Worm (Caenorhabditis elegans) whole organism, L4 larva: ENCODE results near the gene F55F10.3.

Experiments
- D1046.2 ChIP-seq: fragments of 200-800 bp; sonication (Bioruptor generic); IDR thresholded peaks from 2 replicates; pipeline ENCODE4 v1.3.6; 2022; ENCODE audit warnings: missing genetic modification characterization, missing compliant biosample characterization
- F26F4.8 ChIP-seq: fragments of 200-800 bp; sonication (Bioruptor generic); conservative IDR thresholded peaks from 2 replicates; pipeline ENCODE4 v1.3.6; 2022; ENCODE audit warnings: missing genetic modification characterization, missing compliant biosample characterization
- F37D6.2 ChIP-seq: sonication (generic microtip); optimal IDR thresholded peaks from 2 replicates; lab custom pipeline; 2016; ENCODE audit warnings: mild to moderate bottlenecking, missing genetic modification characterization, missing compliant biosample characterization
- Y5F2A.4 ChIP-seq: fragments of 200-800 bp; sonication (Bioruptor generic); optimal IDR thresholded peaks from 2 replicates; lab custom pipeline; 2018; ENCODE audit warnings: mild to moderate bottlenecking, missing genetic modification characterization, missing compliant biosample characterization
- Y75B8A.6 ChIP-seq: fragments of 200-800 bp; sonication (Bioruptor generic); IDR thresholded peaks from 2 replicates; pipeline ENCODE4 v1.3.6; 2022; ENCODE audit warnings: missing genetic modification reagents, missing genetic modification characterization, missing compliant biosample characterization
- aly-2 ChIP-seq: sonication (generic microtip); optimal IDR thresholded peaks from 2 replicates; lab custom pipeline; 2018; ENCODE audit warnings: missing biosample characterization, missing genetic modification characterization
- ama-1 ChIP-seq: fragments of 150-350 bp; optimal IDR thresholded peaks from 2 replicates; lab custom pipeline; 2014; ENCODE audit warnings: inconsistent platforms, mixed read lengths
- ceh-44 ChIP-seq: fragments of 200-800 bp; sonication (Bioruptor generic); IDR thresholded peaks from 2 replicates; pipeline ENCODE4 v1.3.6; 2022; ENCODE audit warnings: missing genetic modification reagents, missing genetic modification characterization, missing compliant biosample characterization
- ctbp-1 ChIP-seq: fragments of 200-800 bp; sonication (Bioruptor generic); IDR thresholded peaks from 2 replicates; pipeline ENCODE4 v1.3.6; 2022; ENCODE audit warnings: missing genetic modification reagents, missing genetic modification characterization, missing compliant biosample characterization
- daf-16 ChIP-seq, 3 experiments: sonication (generic microtip); optimal IDR thresholded peaks; 2 replicates each; lab custom pipeline; 2016 to 2017; ENCODE audit warnings: missing genetic modification characterization in 3 of 3, missing genetic modification reagents in 3 of 3, mild to moderate bottlenecking in 2 of 3, missing compliant biosample characterization in 2 of 3, missing biosample characterization in 1 of 3, moderate library complexity in 1 of 3
- dmd-6 ChIP-seq: fragments of 200-800 bp; sonication (Bioruptor generic); IDR thresholded peaks from 2 replicates; pipeline ENCODE4 v1.3.6; 2022; ENCODE audit warnings: missing genetic modification reagents, missing genetic modification characterization, missing compliant biosample characterization
- duxl-1 ChIP-seq: sonication (generic microtip); optimal IDR thresholded peaks from 2 replicates; lab custom pipeline; 2016; ENCODE audit warnings: mild to moderate bottlenecking, missing genetic modification characterization, moderate library complexity, missing compliant biosample characterization; ENCODE audit not compliant: poor library complexity
- dve-1 ChIP-seq: sonication (generic microtip); optimal IDR thresholded peaks from 2 replicates; lab custom pipeline; 2017; ENCODE audit warnings: antibody characterized with exemption, mild to moderate bottlenecking, missing genetic modification characterization, missing compliant biosample characterization; ENCODE audit not compliant: insufficient read depth
- egl-43 ChIP-seq: fragments of 200-800 bp; sonication (Bioruptor generic); IDR thresholded peaks from 2 replicates; pipeline ENCODE4 v1.3.6; 2022; ENCODE audit warnings: missing genetic modification reagents, missing genetic modification characterization, missing compliant biosample characterization
- fos-1 ChIP-seq: fragments of 150-350 bp; optimal IDR thresholded peaks from 2 replicates; lab custom pipeline; 2014; ENCODE audit warnings: missing biosample characterization, missing genetic modification characterization
- hif-1 ChIP-seq, 2 experiments: sonication (generic microtip); optimal IDR thresholded peaks; 2 replicates each; lab custom pipeline; 2016 to 2017; ENCODE audit warnings: missing compliant biosample characterization in 2 of 2, missing genetic modification characterization in 2 of 2, missing genetic modification reagents in 2 of 2, missing genotype in 2 of 2, mild to moderate bottlenecking in 1 of 2
- hlh-11 ChIP-seq: fragments of 200-800 bp; sonication (Bioruptor generic); optimal IDR thresholded peaks from 2 replicates; lab custom pipeline; 2018; ENCODE audit warnings: mild to moderate bottlenecking, missing genetic modification characterization, missing compliant biosample characterization
- hlh-30 ChIP-seq: sonication (generic microtip); optimal IDR thresholded peaks from 2 replicates; lab custom pipeline; 2017; ENCODE audit warnings: antibody characterized with exemption, mild to moderate bottlenecking, missing genetic modification characterization, missing compliant biosample characterization; ENCODE audit not compliant: insufficient read depth
- lin-38 ChIP-seq: fragments of 200-800 bp; sonication (Bioruptor generic); IDR thresholded peaks from 2 replicates; pipeline ENCODE4 v1.3.6; 2022; ENCODE audit warnings: missing genetic modification reagents, missing genetic modification characterization, missing compliant biosample characterization
- lin-39 ChIP-seq: fragments of 150-350 bp; optimal IDR thresholded peaks from 2 replicates; lab custom pipeline; 2014; ENCODE audit warnings: missing biosample characterization, missing genetic modification reagents, missing genetic modification characterization
- lsy-2 ChIP-seq, 2 experiments: fragments of 150-350 bp in 1 of 2; sonication (generic microtip) in 1 of 2; optimal IDR thresholded peaks; 2 replicates each; lab custom pipeline; 2014 to 2017; ENCODE audit warnings: missing biosample characterization in 2 of 2, missing genetic modification characterization in 2 of 2
- madf-5 ChIP-seq, 2 experiments: fragments of 200-800 bp; sonication (Bioruptor generic); IDR thresholded peaks; 2 replicates each; pipeline ENCODE4 v1.3.6; 2022; ENCODE audit warnings: missing compliant biosample characterization in 2 of 2, missing genetic modification characterization in 2 of 2
- mep-1 ChIP-seq: fragments of 150-350 bp; sonication (generic microtip); optimal IDR thresholded peaks from 3 replicates; lab custom pipeline; 2014; ENCODE audit warnings: missing biosample characterization, missing genetic modification characterization
- mes-2 ChIP-seq: sonication (generic microtip); optimal IDR thresholded peaks from 2 replicates; lab custom pipeline; 2016; ENCODE audit warnings: missing genotype, mild to moderate bottlenecking, missing genetic modification characterization, missing compliant biosample characterization; ENCODE audit not compliant: poor library complexity, severe bottlenecking
- mxl-3 ChIP-seq: fragments of 200-800 bp; sonication (Bioruptor generic); optimal IDR thresholded peaks from 2 replicates; lab custom pipeline; 2018; ENCODE audit warnings: mild to moderate bottlenecking, missing genetic modification characterization, missing compliant biosample characterization
- nhr-102 ChIP-seq: sonication (generic microtip); optimal IDR thresholded peaks from 2 replicates; lab custom pipeline; 2016; ENCODE audit warnings: mild to moderate bottlenecking, missing genetic modification characterization, moderate library complexity, missing compliant biosample characterization
- nhr-11 ChIP-seq: fragments of 150-350 bp; optimal IDR thresholded peaks from 2 replicates; lab custom pipeline; 2014; ENCODE audit warnings: missing biosample characterization, missing genetic modification characterization
- nhr-237 ChIP-seq: sonication (generic microtip); optimal IDR thresholded peaks from 2 replicates; lab custom pipeline; 2017; ENCODE audit warnings: missing biosample characterization, missing genetic modification characterization
- nhr-28 ChIP-seq: fragments of 150-350 bp; optimal IDR thresholded peaks from 2 replicates; lab custom pipeline; 2014; ENCODE audit warnings: missing biosample characterization, missing genetic modification characterization
- nhr-41 ChIP-seq: fragments of 200-800 bp; sonication (Bioruptor generic); IDR thresholded peaks from 2 replicates; pipeline ENCODE4 v1.3.6; 2022; ENCODE audit warnings: missing genetic modification reagents, missing genetic modification characterization, missing compliant biosample characterization
- pha-4 ChIP-seq, 2 experiments: fragments of 150-350 bp in 1 of 2; fragments of 200-800 bp in 1 of 2; sonication (Bioruptor generic) in 1 of 2; IDR thresholded peaks in 1 of 2; optimal IDR thresholded peaks in 1 of 2; 2 replicates each; pipeline versions ENCODE4 v1.3.6 to Lab custom; 2014 to 2022; ENCODE audit warnings: missing genetic modification characterization in 2 of 2, missing genetic modification reagents in 2 of 2, missing biosample characterization in 1 of 2, missing compliant biosample characterization in 1 of 2
- pqm-1 ChIP-seq: sonication (generic microtip); optimal IDR thresholded peaks from 2 replicates; lab custom pipeline; 2017; ENCODE audit warnings: missing biosample characterization, missing genetic modification characterization
- rbr-2 ChIP-seq: sonication (generic microtip); optimal IDR thresholded peaks from 2 replicates; lab custom pipeline; 2016; ENCODE audit warnings: missing genotype, missing genetic modification characterization, missing compliant biosample characterization
- sdz-12 ChIP-seq: fragments of 200-800 bp; sonication (Bioruptor generic); optimal IDR thresholded peaks from 2 replicates; lab custom pipeline; 2018; ENCODE audit warnings: mild to moderate bottlenecking, missing genetic modification characterization, missing compliant biosample characterization
- skn-1 ChIP-seq: fragments of 150-350 bp; optimal IDR thresholded peaks from 2 replicates; lab custom pipeline; 2014; ENCODE audit warnings: missing biosample characterization, missing genetic modification characterization
- snpc-4 ChIP-seq: fragments of 150-350 bp; optimal IDR thresholded peaks from 2 replicates; lab custom pipeline; 2014; ENCODE audit warnings: missing biosample characterization, missing genetic modification characterization
- spr-1 ChIP-seq: sonication (generic microtip); optimal IDR thresholded peaks from 2 replicates; lab custom pipeline; 2016; ENCODE audit warnings: mild to moderate bottlenecking, missing genetic modification characterization, missing compliant biosample characterization
- tra-1 ChIP-seq: fragments of 200-800 bp; sonication (Bioruptor generic); IDR thresholded peaks from 2 replicates; pipeline ENCODE4 v1.3.6; 2022; ENCODE audit warnings: missing genetic modification reagents, missing genetic modification characterization, missing compliant biosample characterization
- unc-130 ChIP-seq: sonication (generic microtip); optimal IDR thresholded peaks from 2 replicates; lab custom pipeline; 2016; ENCODE audit warnings: missing genetic modification reagents, missing genetic modification characterization, missing compliant biosample characterization
- zfp-2 ChIP-seq: sonication (generic microtip); optimal IDR thresholded peaks from 2 replicates; lab custom pipeline; 2016; ENCODE audit warnings: mild to moderate bottlenecking, missing genetic modification characterization, missing compliant biosample characterization
- zfp-3 ChIP-seq: fragments of 200-800 bp; sonication (Bioruptor generic); conservative IDR thresholded peaks from 2 replicates; pipeline ENCODE4 v1.3.6; 2022; ENCODE audit warnings: missing genetic modification reagents, missing genetic modification characterization, missing compliant biosample characterization
- zip-11 ChIP-seq: fragments of 200-800 bp; sonication (Bioruptor generic); IDR thresholded peaks from 2 replicates; pipeline ENCODE4 v1.3.6; 2022; ENCODE audit warnings: missing genetic modification characterization, missing compliant biosample characterization
- zip-2 ChIP-seq: fragments of 150-350 bp; optimal IDR thresholded peaks from 2 replicates; lab custom pipeline; 2014; ENCODE audit warnings: missing biosample characterization, missing genetic modification characterization
- ztf-7 ChIP-seq: fragments of 150-350 bp; optimal IDR thresholded peaks from 2 replicates; lab custom pipeline; 2014; ENCODE audit warnings: missing biosample characterization, missing genetic modification characterization

F55F10.3 gene

ce11 chrIV:4403870-4404269 lies 44.1 kb downstream of the F55F10.3 start (continued):
- TF ChIP-seq mep-1 (tag; lab: Kevin White, UChicago), result peak; percentile 5
- TF ChIP-seq egl-43 (GFP tag; lab: Robert Waterston, UW), result no peak
- TF ChIP-seq pqm-1, result no peak

- TF ChIP-seq daf-16 (GFP tag; optimal IDR thresholded peaks at IDR 0.05; lab: Kevin White, UChicago), result peak in 1 of 2 experiments; percentile 18
- TF ChIP-seq daf-16 (tag; optimal IDR thresholded peaks at IDR 0.05; lab: Kevin White, UChicago), result peak; percentile 83
- TF ChIP-seq nhr-102 (tag; lab: Kevin White, UChicago), result peak; percentile 19
- no peak for TF ChIP-seq D1046.2 (GFP tag; lab: Robert Waterston, UW)
- peak; percentile 13 for TF ChIP-seq nhr-11 (tag; lab: Kevin White, UChicago)
- peak; percentile 58 for TF ChIP-seq dmd-6 (GFP tag; lab: Robert Waterston, UW)
- TF ChIP-seq rbr-2 (tag; lab: Kevin White, UChicago), result no peak
- TF ChIP-seq nhr-237 (tag; lab: Kevin White, UChicago), result no peak
- no peak for TF ChIP-seq Y5F2A.4 (GFP tag; lab: Kevin White, UChicago)
- TF ChIP-seq hlh-11 (tag; lab: Kevin White, UChicago), result peak; percentile 42
- TF ChIP-seq nhr-28, result peak; percentile 56
- TF ChIP-seq hlh-30 (tag; lab: Kevin White, UChicago), result peak; percentile 93
- peak; percentile 54 for TF ChIP-seq dve-1 (tag; lab: Kevin White, UChicago)
- TF ChIP-seq lsy-2 (tag; optimal IDR thresholded peaks at IDR 0.05; lab: Kevin White, UChicago), result peak in 1 of 2 experiments; percentile 29
- peak; percentile 18 for TF ChIP-seq mep-1 (tag; lab: Kevin White, UChicago)
- peak in 1 of 2 experiments; percentile 2 for TF ChIP-seq hif-1 (tag; optimal IDR thresholded peaks at IDR 0.05; lab: Kevin White, UChicago)
Observed at ce11 chrIV:4405126-4405525, 45.4 kb downstream of the F55F10.3 start, which contains the start of gene Y24D9A.7. TSS of gene Y24D9A.7 (minus strand) at chrIV:4405171.

DNA sequence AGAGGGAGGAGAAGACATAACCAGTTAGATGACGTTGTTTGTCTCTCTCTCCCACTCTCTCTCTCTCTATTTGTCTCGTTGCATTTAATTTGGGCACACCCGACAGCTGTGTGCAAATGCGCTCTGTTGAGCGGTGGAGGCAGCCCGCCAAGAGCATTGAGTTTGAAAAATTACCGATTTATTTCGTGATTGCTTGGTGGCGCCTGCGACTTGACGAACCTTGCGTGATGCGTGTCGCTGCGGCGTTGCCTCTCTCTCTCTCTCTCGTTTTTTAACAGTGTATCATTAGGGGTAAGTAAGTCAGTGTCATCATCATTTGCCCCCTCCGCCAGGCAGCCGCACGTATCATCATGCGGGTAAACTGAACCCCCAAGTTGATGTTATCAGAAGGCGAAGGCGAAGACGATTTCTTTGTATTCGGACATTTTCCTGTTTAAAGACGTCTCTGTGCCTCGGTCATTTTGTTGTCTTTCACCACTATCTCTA lies 46.3 kb downstream of the F55F10.3 start:
- TF ChIP-seq ctbp-1 (GFP tag; lab: Robert Waterston, UW) (no peak), duxl-1 (no peak), hlh-30 (tag; lab: Kevin White, UChicago) (peak; percentile 86), ceh-44 (GFP tag; lab: Robert Waterston, UW) (0 out of 2 replicates have a peak, but pooled peaks have one; percentile 44), ztf-7 (no peak), fos-1 (tag; lab: Kevin White, UChicago) (no peak), lin-38 (GFP tag; lab: Robert Waterston, UW) (peak; percentile 89), tra-1 (GFP tag; lab: Robert Waterston, UW) (no peak; the same call in 1 of the 2 replicates), snpc-4 (no peak), mep-1 (tag; lab: Kevin White, UChicago) (peak; percentile 84), nhr-11 (tag; lab: Kevin White, UChicago) (peak; percentile 42), sdz-12 (peak; percentile 58), pqm-1 (peak; percentile 31), zip-2 (no peak), Y75B8A.6 (GFP tag; lab: Robert Waterston, UW) (no peak), dve-1 (tag; lab: Kevin White, UChicago) (peak; percentile 84), spr-1 (tag; lab: Kevin White, UChicago) (no peak), ama-1 (lab: Kevin White, UChicago) (peak; percentile 40), zfp-2 (no peak), D1046.2 (GFP tag; lab: Robert Waterston, UW) (no peak), nhr-41 (GFP tag; lab: Robert Waterston, UW) (peak; percentile 37; the same call in 1 of the 2 replicates), F37D6.2 (tag; lab: Kevin White, UChicago) (peak; percentile 51), pha-4 (GFP tag; IDR thresholded peaks at IDR 0.05; lab: Robert Waterston, UW) (no peak), pha-4 (tag; optimal IDR thresholded peaks at IDR 0.05; lab: Kevin White, UChicago) (no peak), aly-2 (tag; lab: Kevin White, UChicago) (no peak), zip-11 (no peak), mxl-3 (GFP tag; lab: Kevin White, UChicago) (peak; percentile 41), zfp-3 (GFP tag; lab: Robert Waterston, UW) (no peak), skn-1 (tag; lab: Kevin White, UChicago) (no peak), lin-39 (tag; lab: Kevin White, UChicago) (no peak), lsy-2 (tag; optimal IDR thresholded peaks at IDR 0.05; lab: Kevin White, UChicago) (peak; percentile 54 to 67), nhr-237 (tag; lab: Kevin White, UChicago) (no peak), unc-130 (GFP tag; lab: Kevin White, UChicago) (no peak), F26F4.8 (no peak), madf-5 (GFP tag; IDR thresholded peaks at IDR 0.05; lab: Robert Waterston, UW) (no peak), mes-2 (peak; percentile 49)
